Worm (Caenorhabditis elegans): ENCODE results near the gene T13H5.8.

ce11 chrII:8472916-8473315 is 45.4 kb upstream of the T13H5.8 start:
- TF ChIP-seq klf-2 (GFP tag; conservative IDR thresholded peaks at IDR 0.05), result no peak
- TF ChIP-seq flt-1 (GFP tag; IDR thresholded peaks at IDR 0.05), result no peak
- TF ChIP-seq tab-1 (GFP tag; IDR thresholded peaks at IDR 0.05), result no peak
- no peak for TF ChIP-seq ref-1 (GFP tag; conservative IDR thresholded peaks at IDR 0.05)
- TF ChIP-seq T22C8.4 (GFP tag; IDR thresholded peaks at IDR 0.05), result no peak
- no peak for TF ChIP-seq cog-1 (tag; optimal IDR thresholded peaks at IDR 0.05)
- no peak for TF ChIP-seq ztf-23 (GFP tag; IDR thresholded peaks at IDR 0.05)
- TF ChIP-seq ztf-29 (GFP tag; IDR thresholded peaks at IDR 0.05), result no peak
